Worm (Caenorhabditis elegans) whole organism, young adult: ENCODE data around the gene F15B9.8.

Experiments
- akir-1 ChIP-seq: fragments of 200-800 bp; sonication (Bioruptor generic); optimal IDR thresholded peaks from 2 replicates; lab custom pipeline; 2018; ENCODE audit warnings: mild to moderate bottlenecking, missing genetic modification characterization, moderate library complexity, missing compliant biosample characterization
- aptf-3 ChIP-seq: fragments of 200-800 bp; sonication (Bioruptor generic); IDR thresholded peaks from 2 replicates; pipeline ENCODE4 v1.3.6; 2022; ENCODE audit warnings: missing genetic modification characterization, missing compliant biosample characterization
- gei-17 ChIP-seq: fragments of 200-800 bp; sonication (Bioruptor generic); optimal IDR thresholded peaks from 2 replicates; lab custom pipeline; 2018; ENCODE audit warnings: mild to moderate bottlenecking, missing genetic modification characterization, missing compliant biosample characterization
- hmg-20 ChIP-seq: fragments of 200-800 bp; sonication (Bioruptor generic); IDR thresholded peaks from 2 replicates; pipeline ENCODE4 v1.3.6; 2022; ENCODE audit warnings: missing genetic modification reagents, missing genetic modification characterization, missing compliant biosample characterization
- lag-1 ChIP-seq: fragments of 200-800 bp; sonication (Bioruptor generic); IDR thresholded peaks from 2 replicates; pipeline ENCODE4 v1.3.6; 2022; ENCODE audit warnings: missing genetic modification reagents, missing genetic modification characterization, missing compliant biosample characterization
- snpc-1.1 ChIP-seq: sonication (generic microtip); optimal IDR thresholded peaks from 2 replicates; lab custom pipeline; 2017; ENCODE audit warnings: missing genetic modification characterization, mild to moderate bottlenecking, missing compliant biosample characterization, antibody characterized with exemption, moderate library complexity, missing genotype, missing genetic modification reagents; ENCODE audit not compliant: insufficient read depth
- unc-62 ChIP-seq: fragments of 150-350 bp; optimal IDR thresholded peaks from 2 replicates; lab custom pipeline; 2014; ENCODE audit warnings: missing biosample characterization, missing genetic modification reagents, missing genetic modification characterization

ce11 chrV:12953702-12954101 lies 34.7 kb upstream of the F15B9.8 start, which contains the start of gene eif-3.K:
- TF ChIP-seq lag-1 = no peak
- no peak for TF ChIP-seq aptf-3 (GFP tag; lab: Robert Waterston, UW)
- no peak for TF ChIP-seq hmg-20 (GFP tag; lab: Robert Waterston, UW)
- no peak for TF ChIP-seq akir-1 (GFP tag; lab: Kevin White, UChicago)
- no peak for TF ChIP-seq unc-62 (GFP tag; lab: Kevin White, UChicago)
- no peak for TF ChIP-seq snpc-1.1 (tag; lab: Kevin White, UChicago)
- no peak for TF ChIP-seq gei-17 (GFP tag; lab: Kevin White, UChicago)
